Worm (Caenorhabditis elegans) whole organism, L1 larva: ENCODE data around the gene C27A2.12.

Experiments
- C34B4.2 ChIP-seq: sonication (generic microtip); optimal IDR thresholded peaks from 2 replicates; lab custom pipeline; 2017; ENCODE audit warnings: mild to moderate bottlenecking, missing genetic modification characterization, missing compliant biosample characterization
- aha-1 ChIP-seq: fragments of 150-350 bp; optimal IDR thresholded peaks from 2 replicates; lab custom pipeline; 2014; ENCODE audit warnings: missing biosample characterization, missing genetic modification characterization
- aly-2 ChIP-seq: fragments of 150-350 bp; optimal IDR thresholded peaks from 2 replicates; lab custom pipeline; 2014; ENCODE audit warnings: missing biosample characterization, missing genetic modification characterization
- ama-1 ChIP-seq: fragments of 150-350 bp; optimal IDR thresholded peaks from 2 replicates; lab custom pipeline; 2014
- blmp-1 ChIP-seq: fragments of 150-350 bp; optimal IDR thresholded peaks from 2 replicates; lab custom pipeline; 2014; ENCODE audit warnings: missing biosample characterization, missing genetic modification characterization
- ceh-63 ChIP-seq: fragments of 200-800 bp; sonication (Bioruptor generic); optimal IDR thresholded peaks from 2 replicates; lab custom pipeline; 2018; ENCODE audit warnings: mild to moderate bottlenecking, missing genetic modification characterization, missing compliant biosample characterization
- ceh-90 ChIP-seq: sonication (generic microtip); optimal IDR thresholded peaks from 2 replicates; lab custom pipeline; 2016; ENCODE audit warnings: missing genetic modification characterization, missing compliant biosample characterization
- dpl-1 ChIP-seq, 3 experiments: fragments of 150-350 bp in 2 of 3; sonication (generic microtip) in 1 of 3; optimal IDR thresholded peaks; 2 replicates each; lab custom pipeline; 2014 to 2017; ENCODE audit warnings: missing biosample characterization in 3 of 3, missing genetic modification characterization in 3 of 3, missing genetic modification reagents in 3 of 3
- efl-3 ChIP-seq: fragments of 200-800 bp; sonication (Bioruptor generic); optimal IDR thresholded peaks from 2 replicates; lab custom pipeline; 2018; ENCODE audit warnings: mild to moderate bottlenecking, missing genetic modification characterization, missing compliant biosample characterization
- ets-5 ChIP-seq: fragments of 200-800 bp; sonication (Bioruptor generic); IDR thresholded peaks from 2 replicates; pipeline ENCODE4 v1.3.6; 2022; ENCODE audit warnings: missing genetic modification characterization, missing compliant biosample characterization
- fkh-10 ChIP-seq: sonication (generic microtip); optimal IDR thresholded peaks from 2 replicates; lab custom pipeline; 2017; ENCODE audit warnings: missing biosample characterization, missing genetic modification reagents, missing genetic modification characterization
- fkh-4 ChIP-seq: sonication (generic microtip); optimal IDR thresholded peaks from 2 replicates; lab custom pipeline; 2016; ENCODE audit warnings: missing compliant biosample characterization, missing genetic modification characterization, borderline replicate concordance
- grh-1 ChIP-seq: fragments of 200-800 bp; sonication (Bioruptor generic); IDR thresholded peaks from 2 replicates; pipeline ENCODE4 v1.3.6; 2022; ENCODE audit warnings: missing genetic modification reagents, missing genetic modification characterization, missing compliant biosample characterization
- isw-1 ChIP-seq: fragments of 200-800 bp; sonication (Bioruptor generic); IDR thresholded peaks from 2 replicates; pipeline ENCODE4 v1.3.6; 2022; ENCODE audit warnings: missing genetic modification characterization, missing compliant biosample characterization
- lin-13 ChIP-seq: fragments of 150-350 bp; optimal IDR thresholded peaks from 2 replicates; lab custom pipeline; 2014; ENCODE audit warnings: missing biosample characterization, missing genetic modification reagents, missing genetic modification characterization
- lin-15B ChIP-seq: fragments of 150-350 bp; sonication (generic microtip); optimal IDR thresholded peaks from 3 replicates; lab custom pipeline; 2014; ENCODE audit warnings: missing biosample characterization, missing genetic modification characterization
- lin-35 ChIP-seq, 2 experiments: fragments of 150-350 bp; optimal IDR thresholded peaks; 2 replicates each; lab custom pipeline; 2014; ENCODE audit warnings: missing biosample characterization in 2 of 2, missing genetic modification characterization in 2 of 2, missing genetic modification reagents in 2 of 2
- lir-3 ChIP-seq: sonication (generic microtip); optimal IDR thresholded peaks from 2 replicates; lab custom pipeline; 2016; ENCODE audit warnings: mild to moderate bottlenecking, missing genetic modification characterization, moderate library complexity, missing compliant biosample characterization; ENCODE audit not compliant: poor library complexity
- mef-2 ChIP-seq: fragments of 150-350 bp; optimal IDR thresholded peaks from 2 replicates; lab custom pipeline; 2014; ENCODE audit warnings: missing biosample characterization, missing genetic modification characterization
- nhr-12 ChIP-seq: sonication (generic microtip); optimal IDR thresholded peaks from 2 replicates; lab custom pipeline; 2017; ENCODE audit warnings: missing biosample characterization, missing genetic modification characterization
- nhr-28 ChIP-seq: fragments of 150-350 bp; optimal IDR thresholded peaks from 2 replicates; lab custom pipeline; 2014; ENCODE audit warnings: missing biosample characterization, missing genetic modification characterization
- nhr-47 ChIP-seq: sonication (generic microtip); optimal IDR thresholded peaks from 2 replicates; lab custom pipeline; 2016; ENCODE audit warnings: mild to moderate bottlenecking, missing genetic modification characterization, moderate library complexity, missing compliant biosample characterization
- nhr-76 ChIP-seq: sonication (generic microtip); optimal IDR thresholded peaks from 2 replicates; lab custom pipeline; 2017; ENCODE audit warnings: missing biosample characterization, missing genetic modification characterization
- nhr-77 ChIP-seq: fragments of 150-350 bp; optimal IDR thresholded peaks from 2 replicates; lab custom pipeline; 2014; ENCODE audit warnings: missing biosample characterization, missing genetic modification characterization
- nhr-85 ChIP-seq: sonication (generic microtip); peaks from one replicate; lab custom pipeline; 2016; ENCODE audit warnings: missing genetic modification characterization, inconsistent platforms, missing compliant biosample characterization
- tbx-2 ChIP-seq: sonication (generic microtip); optimal IDR thresholded peaks from 2 replicates; lab custom pipeline; 2016; ENCODE audit warnings: missing genetic modification characterization, missing compliant biosample characterization
- tlp-1 ChIP-seq: fragments of 150-350 bp; optimal IDR thresholded peaks from 2 replicates; lab custom pipeline; 2014; ENCODE audit warnings: missing biosample characterization, missing genetic modification characterization
- unc-130 ChIP-seq: fragments of 150-350 bp; optimal IDR thresholded peaks from 2 replicates; lab custom pipeline; 2017; ENCODE audit warnings: missing biosample characterization, missing genetic modification characterization, inconsistent platforms
- unc-30 ChIP-seq: sonication (generic microtip); optimal IDR thresholded peaks from 2 replicates; lab custom pipeline; 2017; ENCODE audit warnings: missing biosample characterization, missing genetic modification characterization
- unc-62 ChIP-seq: fragments of 150-350 bp; optimal IDR thresholded peaks from 2 replicates; lab custom pipeline; 2014; ENCODE audit warnings: missing biosample characterization, missing genetic modification reagents, missing genetic modification characterization
- unc-98 ChIP-seq: fragments of 200-800 bp; sonication (Bioruptor generic); IDR thresholded peaks from 2 replicates; pipeline ENCODE4 v1.3.6; 2022; ENCODE audit warnings: missing genetic modification characterization, missing compliant biosample characterization
- xbp-1 ChIP-seq: sonication (generic microtip); optimal IDR thresholded peaks from 2 replicates; lab custom pipeline; 2016; ENCODE audit warnings: missing genetic modification characterization, missing compliant biosample characterization
- zag-1 ChIP-seq: fragments of 150-350 bp; optimal IDR thresholded peaks from 2 replicates; lab custom pipeline; 2014; ENCODE audit warnings: missing biosample characterization, missing genetic modification characterization
- zip-4 ChIP-seq: fragments of 200-800 bp; sonication (Bioruptor generic); optimal IDR thresholded peaks from 2 replicates; lab custom pipeline; 2018; ENCODE audit warnings: mild to moderate bottlenecking, missing genetic modification characterization, moderate library complexity, missing compliant biosample characterization
- ztf-4 ChIP-seq: fragments of 150-350 bp; optimal IDR thresholded peaks from 2 replicates; lab custom pipeline; 2014; ENCODE audit warnings: missing biosample characterization, missing genetic modification characterization

C27A2.12 gene

ce11 chrII:5016977-5017585 lies 40.9 kb downstream of the C27A2.12 start (continued):
- TF ChIP-seq aly-2 (tag; lab: Kevin White, UChicago) (no peak), nhr-47 (peak; percentile 67), grh-1 (GFP tag; lab: Robert Waterston, UW) (no peak), tbx-2 (tag; lab: Kevin White, UChicago) (peak; percentile 67), zip-4 (GFP tag; lab: Kevin White, UChicago) (no peak), unc-130 (tag; lab: Kevin White, UChicago) (no peak), isw-1 (GFP tag; lab: Robert Waterston, UW) (peak; percentile 61), nhr-12 (tag; lab: Kevin White, UChicago) (no peak), nhr-77 (tag; lab: Kevin White, UChicago) (peak; percentile 16), unc-62 (no peak), unc-30 (tag; lab: Kevin White, UChicago) (no peak), tlp-1 (tag; lab: Kevin White, UChicago) (no peak), dpl-1 (GFP tag; optimal IDR thresholded peaks at IDR 0.05; lab: Kevin White, UChicago) (peak; percentile 22 to 48 (median 45)), ets-5 (GFP tag; lab: Robert Waterston, UW) (no peak)
- TF ChIP-seq, all 84 proteins: peak for 43

- TF ChIP-seq nhr-85 (no peak), nhr-28 (no peak), isw-1 (GFP tag; lab: Robert Waterston, UW) (no peak), nhr-76 (tag; lab: Kevin White, UChicago) (no peak), mef-2 (tag; lab: Kevin White, UChicago) (no peak), unc-98 (GFP tag; lab: Robert Waterston, UW) (no peak), aha-1 (tag; lab: Kevin White, UChicago) (no peak), fkh-4 (tag; lab: Kevin White, UChicago) (no peak), grh-1 (GFP tag; lab: Robert Waterston, UW) (no peak), xbp-1 (tag; lab: Kevin White, UChicago) (no peak)
- TF ChIP-seq, all 84 proteins: peak for 0
Observed at ce11 chrII:5016144-5016543, 41.8 kb downstream of the C27A2.12 start.

ce11 chrII:5014399-5014798 lies 43.5 kb downstream of the C27A2.12 start, which contains the start of gene F59A6.2:
Gene F59A6.2 (plus strand): TSS chrII:5014699.
- no peak for TF ChIP-seq lin-13 (GFP tag; lab: Kevin White, UChicago)
- no peak for TF ChIP-seq grh-1 (GFP tag; lab: Robert Waterston, UW)
- no peak for TF ChIP-seq unc-62
- TF ChIP-seq efl-3 (GFP tag; lab: Kevin White, UChicago): no peak
- no peak for TF ChIP-seq ama-1 (lab: Kevin White, UChicago)
- TF ChIP-seq lin-35 (GFP tag; optimal IDR thresholded peaks at IDR 0.05; lab: Kevin White, UChicago): no peak
- no peak for TF ChIP-seq zip-4 (GFP tag; lab: Kevin White, UChicago)

ce11 chrII:5011978-5012377 lies 46.0 kb downstream of the C27A2.12 start, which contains the start of gene F59A6.12:
Gene F59A6.12 (minus strand): TSS chrII:5012078.
- no peak for TF ChIP-seq tlp-1 (tag; lab: Kevin White, UChicago)
- TF ChIP-seq lir-3 (tag; lab: Kevin White, UChicago): no peak
- no peak for TF ChIP-seq unc-98 (GFP tag; lab: Robert Waterston, UW)
- TF ChIP-seq fkh-10: no peak
- no peak for TF ChIP-seq ceh-90 (tag; lab: Kevin White, UChicago)
- TF ChIP-seq, all 84 proteins: peak for 0

ce11 chrII:5008033-5008432 lies 49.9 kb downstream of the C27A2.12 start, which contains the start of gene F59A6.3:
Gene F59A6.3 (plus strand): TSS chrII:5008333.
- TF ChIP-seq isw-1 (GFP tag; lab: Robert Waterston, UW): no peak
- no peak for TF ChIP-seq C34B4.2
- no peak for TF ChIP-seq nhr-47
- no peak for TF ChIP-seq ztf-4 (tag; lab: Kevin White, UChicago)
- no peak for TF ChIP-seq lin-15B (tag; lab: Kevin White, UChicago)
- TF ChIP-seq ceh-63 (GFP tag; lab: Kevin White, UChicago): no peak
- no peak for TF ChIP-seq blmp-1 (tag; lab: Kevin White, UChicago)
- no peak for TF ChIP-seq zag-1 (tag; lab: Kevin White, UChicago)
- no peak for TF ChIP-seq fkh-10
- no peak for TF ChIP-seq ceh-90 (tag; lab: Kevin White, UChicago)
